Worm (Caenorhabditis elegans) whole organism, L4 larva: ENCODE data around the gene Y61A9LA.4.

ENCODE experiments used
- F26F4.8 ChIP-seq: fragments of 200-800 bp; sonication (Bioruptor generic); conservative IDR thresholded peaks from 2 replicates; pipeline ENCODE4 v1.3.6; 2022; ENCODE audit warnings: missing genetic modification characterization, missing compliant biosample characterization
- ZK546.5 ChIP-seq, 2 experiments: sonication (generic microtip); optimal IDR thresholded peaks; 2 replicates each; lab custom pipeline; 2017; ENCODE audit warnings: missing biosample characterization in 2 of 2, missing genetic modification characterization in 2 of 2
- mdl-1 ChIP-seq, 2 experiments: fragments of 150-350 bp in 1 of 2; sonication (generic microtip) in 1 of 2; optimal IDR thresholded peaks; 2 replicates each; lab custom pipeline; 2014 to 2017; ENCODE audit warnings: missing biosample characterization in 2 of 2, missing genetic modification characterization in 2 of 2
- mep-1 ChIP-seq: fragments of 150-350 bp; sonication (generic microtip); optimal IDR thresholded peaks from 3 replicates; lab custom pipeline; 2014; ENCODE audit warnings: missing biosample characterization, missing genetic modification characterization
- nhr-237 ChIP-seq: sonication (generic microtip); optimal IDR thresholded peaks from 2 replicates; lab custom pipeline; 2017; ENCODE audit warnings: missing biosample characterization, missing genetic modification characterization
- nhr-28 ChIP-seq: fragments of 150-350 bp; optimal IDR thresholded peaks from 2 replicates; lab custom pipeline; 2014; ENCODE audit warnings: missing biosample characterization, missing genetic modification characterization
- nhr-6 ChIP-seq: fragments of 150-350 bp; optimal IDR thresholded peaks from 2 replicates; lab custom pipeline; 2014; ENCODE audit warnings: missing biosample characterization, missing genetic modification characterization
- pqm-1 ChIP-seq: sonication (generic microtip); optimal IDR thresholded peaks from 2 replicates; lab custom pipeline; 2017; ENCODE audit warnings: missing biosample characterization, missing genetic modification characterization
- snpc-4 ChIP-seq: fragments of 150-350 bp; optimal IDR thresholded peaks from 2 replicates; lab custom pipeline; 2014; ENCODE audit warnings: missing biosample characterization, missing genetic modification characterization
- unc-62 ChIP-seq, 3 experiments: fragments of 150-350 bp in 1 of 3; sonication (generic microtip); optimal IDR thresholded peaks in 2 of 3; peaks in 1 of 3; 1 replicate in 1 of 3; 2 replicates in 2 of 3; lab custom pipeline; 2014 to 2017; ENCODE audit warnings: missing biosample characterization in 3 of 3, missing genetic modification characterization in 3 of 3, missing genetic modification reagents in 3 of 3, missing genotype in 1 of 3
- zag-1 ChIP-seq: fragments of 150-350 bp; optimal IDR thresholded peaks from 2 replicates; lab custom pipeline; 2014; ENCODE audit warnings: missing biosample characterization, missing genetic modification characterization

DNA sequence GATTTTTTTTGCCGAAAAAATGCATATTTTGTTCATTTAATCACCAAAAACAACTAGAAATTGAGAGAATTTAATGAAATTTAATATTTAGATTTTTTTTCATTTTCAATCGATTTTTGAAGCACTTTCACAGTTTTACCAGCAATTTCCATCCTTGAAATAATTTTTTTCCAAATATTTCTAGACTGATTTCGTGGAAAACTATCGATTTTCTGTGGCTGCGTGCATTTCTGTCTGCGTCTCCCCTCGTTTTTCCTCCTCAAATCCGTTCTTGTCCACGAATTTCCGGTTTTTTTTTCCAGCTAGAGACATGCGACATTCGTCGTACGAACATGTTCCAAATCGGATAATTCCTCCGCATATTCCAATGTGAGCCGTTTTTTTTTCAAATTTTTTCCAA is 10.3 kb downstream of the Y61A9LA.4 start, which contains the start of gene Y61A9LA.3:
- TF ChIP-seq mep-1 (tag; lab: Kevin White, UChicago) = no peak
- TF ChIP-seq zag-1 = no peak
- no peak for TF ChIP-seq unc-62 (GFP tag; optimal IDR thresholded peaks at IDR 0.05 in 1 of 2; lab: Kevin White, UChicago)
- TF ChIP-seq unc-62 (tag; optimal IDR thresholded peaks at IDR 0.05; lab: Kevin White, UChicago) = no peak
- TF ChIP-seq F26F4.8 = no peak
- no peak for TF ChIP-seq mdl-1 (tag; optimal IDR thresholded peaks at IDR 0.05; lab: Kevin White, UChicago)
- TF ChIP-seq nhr-28 (tag; lab: Kevin White, UChicago) = no peak
- TF ChIP-seq ZK546.5 (tag; optimal IDR thresholded peaks at IDR 0.05; lab: Kevin White, UChicago) = no peak
- TF ChIP-seq nhr-237 (tag; lab: Kevin White, UChicago) = no peak
- no peak for TF ChIP-seq snpc-4
- TF ChIP-seq pqm-1 = no peak
- no peak for TF ChIP-seq nhr-6 (tag; lab: Kevin White, UChicago)
